Worm (Caenorhabditis elegans) whole organism, early embryonic: ENCODE data around the gene F56D6.21.

Experiments
- B0310.2 ChIP-seq: sonication (generic microtip); optimal IDR thresholded peaks from 2 replicates; lab custom pipeline; 2016; ENCODE audit warnings: mild to moderate bottlenecking, missing genetic modification characterization, missing compliant biosample characterization
- F13C5.2 ChIP-seq: sonication (generic microtip); optimal IDR thresholded peaks from 2 replicates; lab custom pipeline; 2017; ENCODE audit warnings: mild to moderate bottlenecking, missing genetic modification characterization, inconsistent platforms, missing compliant biosample characterization
- aly-1 ChIP-seq: sonication (generic microtip); optimal IDR thresholded peaks from 2 replicates; lab custom pipeline; 2016; ENCODE audit warnings: missing genetic modification characterization, missing compliant biosample characterization
- ama-1 ChIP-seq: fragments of 150-350 bp; optimal IDR thresholded peaks from 2 replicates; lab custom pipeline; 2014
- ceh-13 ChIP-seq: fragments of 200-800 bp; sonication (Bioruptor generic); optimal IDR thresholded peaks from 2 replicates; lab custom pipeline; 2018; ENCODE audit warnings: mild to moderate bottlenecking, missing genetic modification characterization, missing compliant biosample characterization
- ceh-36 ChIP-seq: sonication (generic microtip); optimal IDR thresholded peaks from 2 replicates; lab custom pipeline; 2016; ENCODE audit warnings: missing genetic modification characterization, inconsistent platforms, missing compliant biosample characterization
- ets-7 ChIP-seq: sonication (generic microtip); optimal IDR thresholded peaks from 2 replicates; lab custom pipeline; 2016; ENCODE audit warnings: missing genotype, missing genetic modification characterization, missing compliant biosample characterization
- flt-1 ChIP-seq: fragments of 200-800 bp; sonication (Bioruptor generic); IDR thresholded peaks from 2 replicates; pipeline ENCODE4 v1.3.6; 2022; ENCODE audit warnings: missing genetic modification characterization, missing compliant biosample characterization
- hmbx-1 ChIP-seq: sonication (generic microtip); optimal IDR thresholded peaks from 2 replicates; lab custom pipeline; 2016; ENCODE audit warnings: mild to moderate bottlenecking, missing genetic modification characterization, missing compliant biosample characterization
- hmg-4 ChIP-seq: fragments of 200-800 bp; sonication (Bioruptor generic); optimal IDR thresholded peaks from 2 replicates; lab custom pipeline; 2018; ENCODE audit warnings: mild to moderate bottlenecking, missing genetic modification characterization, missing compliant biosample characterization
- hnd-1 ChIP-seq: sonication (generic microtip); optimal IDR thresholded peaks from 2 replicates; lab custom pipeline; 2016; ENCODE audit warnings: missing genetic modification characterization, missing compliant biosample characterization
- pes-1 ChIP-seq: fragments of 200-800 bp; sonication (Bioruptor generic); IDR thresholded peaks from 2 replicates; pipeline ENCODE4 v1.3.6; 2022; ENCODE audit warnings: missing genetic modification reagents, missing genetic modification characterization, missing compliant biosample characterization
- scrt-1 ChIP-seq: fragments of 200-800 bp; sonication (Bioruptor generic); IDR thresholded peaks from 2 replicates; pipeline ENCODE4 v1.3.6; 2022; ENCODE audit warnings: missing genetic modification characterization, missing compliant biosample characterization
- sea-1 ChIP-seq: fragments of 200-800 bp; sonication (Bioruptor generic); conservative IDR thresholded peaks from 2 replicates; pipeline ENCODE4 v1.3.6; 2022; ENCODE audit warnings: missing genetic modification characterization, missing compliant biosample characterization
- tbx-11 ChIP-seq: fragments of 200-800 bp; sonication (Bioruptor generic); IDR thresholded peaks from 2 replicates; pipeline ENCODE4 v1.3.6; 2022; ENCODE audit warnings: missing genetic modification characterization, missing compliant biosample characterization
- tbx-37 ChIP-seq: fragments of 200-800 bp; sonication (Bioruptor generic); conservative IDR thresholded peaks from 2 replicates; pipeline ENCODE4 v1.3.6; 2022; ENCODE audit warnings: missing genetic modification reagents, missing genetic modification characterization, missing compliant biosample characterization
- tra-4 ChIP-seq: sonication (generic microtip); optimal IDR thresholded peaks from 2 replicates; lab custom pipeline; 2017; ENCODE audit warnings: missing genetic modification characterization, missing compliant biosample characterization

Gene F56D6.21

ce11 chrIV:3866018-3866417, 38.7 kb upstream of the F56D6.21 start:
- TF ChIP-seq ceh-13 (GFP tag; lab: Kevin White, UChicago) (no peak), pes-1 (GFP tag; lab: Robert Waterston, UW) (no peak)

ce11 chrIV:3867252-3867651, 37.5 kb upstream of the F56D6.21 start, which contains the start of gene F37C4.4:
Gene F37C4.4, plus strand, starts transcription at chrIV:3867309.
- no peak for TF ChIP-seq tbx-37 (GFP tag; lab: Robert Waterston, UW)

- TF ChIP-seq hmbx-1 (tag; lab: Kevin White, UChicago), result no peak
- no peak for TF ChIP-seq hnd-1 (tag; lab: Kevin White, UChicago)
- TF ChIP-seq tra-4 (tag; lab: Kevin White, UChicago), result no peak
- no peak for TF ChIP-seq sea-1 (GFP tag; lab: Robert Waterston, UW)
- no peak for TF ChIP-seq flt-1 (GFP tag; lab: Robert Waterston, UW)
- TF ChIP-seq pes-1 (GFP tag; lab: Robert Waterston, UW), result no peak
- no peak for TF ChIP-seq ets-7 (tag; lab: Kevin White, UChicago)
- no peak for TF ChIP-seq tbx-11 (GFP tag; lab: Robert Waterston, UW)
Measured at ce11 chrIV:3869875-3870274, 34.8 kb upstream of the F56D6.21 start.

ce11 chrIV:3873195-3873594, 31.5 kb upstream of the F56D6.21 start:
- TF ChIP-seq hmg-4 (no peak), sea-1 (GFP tag; lab: Robert Waterston, UW) (no peak), scrt-1 (GFP tag; lab: Robert Waterston, UW) (no peak), flt-1 (GFP tag; lab: Robert Waterston, UW) (no peak), B0310.2 (tag; lab: Kevin White, UChicago) (no peak), aly-1 (tag; lab: Kevin White, UChicago) (no peak)

DNA sequence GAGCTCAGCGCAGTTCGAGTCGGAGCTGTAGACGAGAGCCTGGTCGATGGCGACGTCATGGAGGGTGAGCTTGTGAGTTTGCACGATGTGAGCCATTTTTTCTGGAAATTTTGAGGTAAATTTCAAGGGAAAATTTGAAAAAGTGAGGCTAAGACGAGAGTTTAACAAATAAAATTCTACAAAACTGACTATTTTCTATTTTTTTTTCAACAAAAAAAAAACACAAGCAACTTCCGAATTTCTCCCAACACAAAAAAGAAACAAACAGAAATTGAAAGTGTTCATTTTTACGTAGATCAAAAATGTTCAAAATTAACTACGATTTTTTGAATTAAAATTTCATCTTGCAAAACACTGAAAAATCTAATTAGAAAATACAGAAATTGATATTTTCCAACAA, 31.0 kb upstream of the F56D6.21 start, which contains the start of gene F37C4.5:
TSS of gene F37C4.5 (minus strand) at position 101 of the 400 bp plus-strand sequence.
- TF ChIP-seq aly-1 (tag; lab: Kevin White, UChicago), result no peak
- no peak for TF ChIP-seq ama-1 (lab: Kevin White, UChicago)
- no peak for TF ChIP-seq pes-1 (GFP tag; lab: Robert Waterston, UW)
- TF ChIP-seq scrt-1 (GFP tag; lab: Robert Waterston, UW), result no peak
- TF ChIP-seq tbx-11 (GFP tag; lab: Robert Waterston, UW), result no peak
- TF ChIP-seq flt-1 (GFP tag; lab: Robert Waterston, UW), result no peak
- no peak for TF ChIP-seq tbx-37 (GFP tag; lab: Robert Waterston, UW)
- no peak for TF ChIP-seq hmbx-1 (tag; lab: Kevin White, UChicago)
- TF ChIP-seq F13C5.2 (tag; lab: Kevin White, UChicago), result no peak

ce11 chrIV:3874417-3874816, 30.3 kb upstream of the F56D6.21 start:
- no peak for TF ChIP-seq pes-1 (GFP tag; lab: Robert Waterston, UW)
- no peak for TF ChIP-seq tra-4 (tag; lab: Kevin White, UChicago)
- no peak for TF ChIP-seq ceh-13 (GFP tag; lab: Kevin White, UChicago)
- TF ChIP-seq sea-1 (GFP tag; lab: Robert Waterston, UW), result no peak
- no peak for TF ChIP-seq scrt-1 (GFP tag; lab: Robert Waterston, UW)
- TF ChIP-seq ama-1 (lab: Kevin White, UChicago), result no peak
- TF ChIP-seq flt-1 (GFP tag; lab: Robert Waterston, UW), result no peak
- TF ChIP-seq B0310.2 (tag; lab: Kevin White, UChicago), result no peak
- TF ChIP-seq tbx-11 (GFP tag; lab: Robert Waterston, UW), result no peak
- TF ChIP-seq aly-1 (tag; lab: Kevin White, UChicago), result no peak
- no peak for TF ChIP-seq hmg-4
- no peak for TF ChIP-seq tbx-37 (GFP tag; lab: Robert Waterston, UW)
- no peak for TF ChIP-seq hmbx-1 (tag; lab: Kevin White, UChicago)
- TF ChIP-seq ets-7 (tag; lab: Kevin White, UChicago), result no peak
- no peak for TF ChIP-seq hnd-1 (tag; lab: Kevin White, UChicago)

- no peak for TF ChIP-seq scrt-1 (GFP tag; lab: Robert Waterston, UW)
- no peak for TF ChIP-seq tbx-37 (GFP tag; lab: Robert Waterston, UW)
- TF ChIP-seq ceh-36 (tag; lab: Kevin White, UChicago), result no peak
- no peak for TF ChIP-seq hnd-1 (tag; lab: Kevin White, UChicago)
- no peak for TF ChIP-seq ceh-13 (GFP tag; lab: Kevin White, UChicago)
- TF ChIP-seq tbx-11 (GFP tag; lab: Robert Waterston, UW), result no peak
- no peak for TF ChIP-seq flt-1 (GFP tag; lab: Robert Waterston, UW)
- no peak for TF ChIP-seq F13C5.2 (tag; lab: Kevin White, UChicago)
- TF ChIP-seq hmbx-1 (tag; lab: Kevin White, UChicago), result no peak
- no peak for TF ChIP-seq tra-4 (tag; lab: Kevin White, UChicago)
- TF ChIP-seq sea-1 (GFP tag; lab: Robert Waterston, UW), result no peak
- TF ChIP-seq aly-1 (tag; lab: Kevin White, UChicago), result no peak
- TF ChIP-seq ets-7 (tag; lab: Kevin White, UChicago), result no peak
- no peak for TF ChIP-seq pes-1 (GFP tag; lab: Robert Waterston, UW)
- no peak for TF ChIP-seq hmg-4
Measured at ce11 chrIV:3875260-3875659, 29.5 kb upstream of the F56D6.21 start.

DNA sequence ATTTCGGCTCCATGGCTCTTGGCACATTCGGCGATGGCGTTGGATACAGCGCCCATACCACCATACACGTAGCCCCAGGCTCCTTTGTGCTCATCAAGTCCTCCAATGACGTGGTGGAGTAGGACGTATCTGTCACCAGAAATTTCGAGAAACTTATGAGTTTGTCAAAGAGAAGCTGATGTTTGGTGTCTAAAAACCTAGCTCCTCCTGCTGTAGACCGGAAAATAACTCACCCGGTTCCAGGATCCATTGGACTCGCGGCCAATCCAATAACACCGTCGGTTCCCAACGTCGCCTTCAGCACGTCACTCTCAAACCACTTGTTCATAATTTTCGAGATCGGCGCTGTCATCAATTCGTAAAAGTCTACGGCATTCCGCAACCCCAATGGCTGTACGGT, 27.8 kb upstream of the F56D6.21 start:
- TF ChIP-seq hmbx-1 (tag; lab: Kevin White, UChicago) (no peak), sea-1 (GFP tag; lab: Robert Waterston, UW) (no peak), F13C5.2 (tag; lab: Kevin White, UChicago) (no peak), ets-7 (tag; lab: Kevin White, UChicago) (no peak), tbx-11 (GFP tag; lab: Robert Waterston, UW) (no peak), hnd-1 (tag; lab: Kevin White, UChicago) (no peak), tbx-37 (GFP tag; lab: Robert Waterston, UW) (no peak), aly-1 (tag; lab: Kevin White, UChicago) (no peak), hmg-4 (no peak), flt-1 (GFP tag; lab: Robert Waterston, UW) (no peak), tra-4 (tag; lab: Kevin White, UChicago) (no peak), B0310.2 (tag; lab: Kevin White, UChicago) (no peak)
